Worm (Caenorhabditis elegans) whole organism, mixed stage, embryonic: ENCODE results near the gene srx-16.

Experiments
- M03D4.4 ChIP-seq: sonication (generic microtip); optimal IDR thresholded peaks from 2 replicates; lab custom pipeline; 2017; ENCODE audit warnings: mild to moderate bottlenecking, missing genetic modification characterization, missing compliant biosample characterization
- bed-3 ChIP-seq: fragments of 200-800 bp; sonication (Bioruptor generic); optimal IDR thresholded peaks from 3 replicates; lab custom pipeline; 2018; ENCODE audit warnings: mild to moderate bottlenecking, missing genetic modification characterization, moderate library complexity, missing compliant biosample characterization
- ceh-39 ChIP-seq: fragments of 150-350 bp; optimal IDR thresholded peaks from 2 replicates; lab custom pipeline; 2014; ENCODE audit warnings: missing biosample characterization, missing genetic modification characterization
- ceh-83 ChIP-seq: fragments of 200-800 bp; sonication (Bioruptor generic); optimal IDR thresholded peaks from 2 replicates; lab custom pipeline; 2018; ENCODE audit warnings: mild to moderate bottlenecking, missing genetic modification characterization, missing compliant biosample characterization
- ces-1 ChIP-seq: fragments of 150-350 bp; optimal IDR thresholded peaks from 2 replicates; lab custom pipeline; 2014; ENCODE audit warnings: missing biosample characterization, missing genetic modification reagents, missing genetic modification characterization
- cnd-1 ChIP-seq: fragments of 200-800 bp; sonication (Bioruptor generic); optimal IDR thresholded peaks from 2 replicates; lab custom pipeline; 2018; ENCODE audit warnings: mild to moderate bottlenecking, missing genetic modification characterization, missing compliant biosample characterization
- drap-1 ChIP-seq: fragments of 200-800 bp; sonication (Bioruptor generic); optimal IDR thresholded peaks from 3 replicates; lab custom pipeline; 2018; ENCODE audit warnings: mild to moderate bottlenecking, missing genetic modification characterization, missing compliant biosample characterization
- elt-1 ChIP-seq: sonication (generic microtip); optimal IDR thresholded peaks from 2 replicates; lab custom pipeline; 2017; ENCODE audit warnings: missing genetic modification characterization, mild to moderate bottlenecking, missing compliant biosample characterization, antibody characterized with exemption, moderate library complexity, borderline replicate concordance; ENCODE audit not compliant: insufficient read depth
- flh-1 ChIP-seq: fragments of 200-800 bp; sonication (Bioruptor generic); optimal IDR thresholded peaks from 2 replicates; lab custom pipeline; 2018; ENCODE audit warnings: mild to moderate bottlenecking, missing genetic modification characterization, moderate library complexity, missing compliant biosample characterization
- ham-2 ChIP-seq: fragments of 200-800 bp; sonication (Bioruptor generic); optimal IDR thresholded peaks from 2 replicates; lab custom pipeline; 2018; ENCODE audit warnings: mild to moderate bottlenecking, missing genetic modification characterization, missing compliant biosample characterization
- lin-13 ChIP-seq: fragments of 150-350 bp; optimal IDR thresholded peaks from 2 replicates; lab custom pipeline; 2014; ENCODE audit warnings: missing biosample characterization, missing genetic modification characterization
- lin-32 ChIP-seq: fragments of 200-800 bp; sonication (Bioruptor generic); optimal IDR thresholded peaks from 2 replicates; lab custom pipeline; 2018; ENCODE audit warnings: mild to moderate bottlenecking, missing genetic modification characterization, missing compliant biosample characterization
- lsy-2 ChIP-seq: fragments of 150-350 bp; optimal IDR thresholded peaks from 2 replicates; lab custom pipeline; 2014; ENCODE audit warnings: missing biosample characterization, missing genetic modification characterization
- mab-5 ChIP-seq: fragments of 150-350 bp; optimal IDR thresholded peaks from 2 replicates; lab custom pipeline; 2014; ENCODE audit warnings: missing biosample characterization, missing genetic modification characterization
- mep-1 ChIP-seq: fragments of 150-350 bp; optimal IDR thresholded peaks from 2 replicates; lab custom pipeline; 2017; ENCODE audit warnings: missing biosample characterization, missing genetic modification reagents, missing genetic modification characterization, inconsistent platforms
- mls-2 ChIP-seq: sonication (generic microtip); optimal IDR thresholded peaks from 2 replicates; lab custom pipeline; 2016; ENCODE audit warnings: mild to moderate bottlenecking, missing genetic modification characterization, moderate library complexity, missing compliant biosample characterization
- nhr-12 ChIP-seq: fragments of 150-350 bp; optimal IDR thresholded peaks from 2 replicates; lab custom pipeline; 2014; ENCODE audit warnings: missing biosample characterization, missing genetic modification characterization
- nhr-2 ChIP-seq: fragments of 150-350 bp; optimal IDR thresholded peaks from 2 replicates; lab custom pipeline; 2014; ENCODE audit warnings: missing biosample characterization, missing genetic modification characterization
- nhr-237 ChIP-seq: fragments of 150-350 bp; optimal IDR thresholded peaks from 2 replicates; lab custom pipeline; 2014; ENCODE audit warnings: missing biosample characterization, missing genetic modification characterization
- nhr-28 ChIP-seq: fragments of 150-350 bp; optimal IDR thresholded peaks from 2 replicates; lab custom pipeline; 2014; ENCODE audit warnings: missing biosample characterization, missing genetic modification characterization
- nhr-76 ChIP-seq: sonication (generic microtip); optimal IDR thresholded peaks from 2 replicates; lab custom pipeline; 2017; ENCODE audit warnings: missing biosample characterization, missing genetic modification characterization
- pha-4 ChIP-seq: fragments of 150-350 bp; optimal IDR thresholded peaks from 2 replicates; lab custom pipeline; 2018; ENCODE audit warnings: missing biosample characterization, missing genetic modification reagents, missing genetic modification characterization
- sem-2 ChIP-seq: fragments of 200-800 bp; sonication (Bioruptor generic); optimal IDR thresholded peaks from 2 replicates; lab custom pipeline; 2018; ENCODE audit warnings: mild to moderate bottlenecking, missing genetic modification characterization, missing compliant biosample characterization
- snpc-4 ChIP-seq: fragments of 150-350 bp; optimal IDR thresholded peaks from 2 replicates; lab custom pipeline; 2014; ENCODE audit warnings: missing biosample characterization, missing genetic modification characterization
- sptf-1 ChIP-seq: sonication (generic microtip); optimal IDR thresholded peaks from 2 replicates; lab custom pipeline; 2017; ENCODE audit warnings: mild to moderate bottlenecking, missing genetic modification characterization, moderate library complexity, missing compliant biosample characterization
- tbx-8 ChIP-seq: fragments of 200-800 bp; sonication (Bioruptor generic); optimal IDR thresholded peaks from 2 replicates; lab custom pipeline; 2018; ENCODE audit warnings: mild to moderate bottlenecking, missing genetic modification characterization, moderate library complexity, missing compliant biosample characterization
- unc-39 ChIP-seq: fragments of 150-350 bp; optimal IDR thresholded peaks from 2 replicates; lab custom pipeline; 2014; ENCODE audit warnings: missing biosample characterization, missing genetic modification characterization
- unc-62 ChIP-seq: fragments of 150-350 bp; optimal IDR thresholded peaks from 2 replicates; lab custom pipeline; 2014; ENCODE audit warnings: missing biosample characterization, missing genetic modification reagents, missing genetic modification characterization
- ztf-11 ChIP-seq: fragments of 150-350 bp; optimal IDR thresholded peaks from 2 replicates; lab custom pipeline; 2014; ENCODE audit warnings: missing biosample characterization, missing genetic modification characterization

The srx-16 gene

ce11 chrV:6947442-6947841 lies 28.7 kb upstream of the srx-16 start, which contains the start of gene Y57E12B.4:
Gene Y57E12B.4, minus strand, starts transcription at chrV:6947542.
- TF ChIP-seq unc-39 (tag; lab: Kevin White, UChicago): no peak
- no peak for TF ChIP-seq lin-32 (GFP tag; lab: Kevin White, UChicago)
- TF ChIP-seq M03D4.4 (tag; lab: Kevin White, UChicago): no peak
- no peak for TF ChIP-seq unc-62 (GFP tag; lab: Kevin White, UChicago)
- TF ChIP-seq ham-2 (GFP tag; lab: Kevin White, UChicago): no peak
- no peak for TF ChIP-seq cnd-1 (tag; lab: Kevin White, UChicago)
- TF ChIP-seq nhr-2 (tag; lab: Kevin White, UChicago): no peak
- TF ChIP-seq nhr-76 (tag; lab: Kevin White, UChicago): no peak
- no peak for TF ChIP-seq lin-13
- TF ChIP-seq ztf-11 (tag; lab: Kevin White, UChicago): no peak
- no peak for TF ChIP-seq nhr-12 (tag; lab: Kevin White, UChicago)
- no peak for TF ChIP-seq nhr-28 (tag; lab: Kevin White, UChicago)
- no peak for TF ChIP-seq nhr-237 (tag; lab: Kevin White, UChicago)
- TF ChIP-seq lsy-2 (tag; lab: Kevin White, UChicago): no peak

ce11 chrV:6948225-6948624 lies 27.9 kb upstream of the srx-16 start, which contains the start of gene Y57E12B.1:
Gene Y57E12B.1, plus strand, starts transcription at chrV:6948525.
- no peak for TF ChIP-seq ceh-39 (tag; lab: Kevin White, UChicago)
- no peak for TF ChIP-seq sptf-1 (tag; lab: Kevin White, UChicago)
- TF ChIP-seq ztf-11 (tag; lab: Kevin White, UChicago): no peak
- TF ChIP-seq ces-1: no peak
- no peak for TF ChIP-seq nhr-237 (tag; lab: Kevin White, UChicago)
- no peak for TF ChIP-seq mep-1 (tag; lab: Kevin White, UChicago)
- no peak for TF ChIP-seq unc-62 (GFP tag; lab: Kevin White, UChicago)
- no peak for TF ChIP-seq flh-1 (GFP tag; lab: Kevin White, UChicago)
- TF ChIP-seq, all 35 proteins: peak for 0

ce11 chrV:6949770-6950169 lies 26.4 kb upstream of the srx-16 start, which contains the start of gene Y57E12B.11:
Gene Y57E12B.11, minus strand, starts transcription at chrV:6949870.
- no peak for TF ChIP-seq unc-39 (tag; lab: Kevin White, UChicago)
- TF ChIP-seq ceh-83 (GFP tag; lab: Kevin White, UChicago): no peak
- no peak for TF ChIP-seq mab-5 (tag; lab: Kevin White, UChicago)
- TF ChIP-seq snpc-4 (tag; lab: Kevin White, UChicago): no peak
- TF ChIP-seq pha-4 (tag; lab: Kevin White, UChicago): no peak
- no peak for TF ChIP-seq mls-2 (tag; lab: Kevin White, UChicago)
- no peak for TF ChIP-seq nhr-237 (tag; lab: Kevin White, UChicago)
- TF ChIP-seq lsy-2 (tag; lab: Kevin White, UChicago): no peak
- no peak for TF ChIP-seq sptf-1 (tag; lab: Kevin White, UChicago)

- TF ChIP-seq nhr-76 (tag; lab: Kevin White, UChicago): no peak
- no peak for TF ChIP-seq mep-1 (tag; lab: Kevin White, UChicago)
- TF ChIP-seq lsy-2 (tag; lab: Kevin White, UChicago): no peak
- no peak for TF ChIP-seq sptf-1 (tag; lab: Kevin White, UChicago)
- no peak for TF ChIP-seq snpc-4 (tag; lab: Kevin White, UChicago)
- no peak for TF ChIP-seq ham-2 (GFP tag; lab: Kevin White, UChicago)
- TF ChIP-seq pha-4 (tag; lab: Kevin White, UChicago): no peak
- no peak for TF ChIP-seq nhr-237 (tag; lab: Kevin White, UChicago)
- TF ChIP-seq drap-1: no peak
- TF ChIP-seq elt-1 (tag; lab: Kevin White, UChicago): no peak
- TF ChIP-seq sem-2 (GFP tag; lab: Kevin White, UChicago): no peak
- no peak for TF ChIP-seq mls-2 (tag; lab: Kevin White, UChicago)
- no peak for TF ChIP-seq ceh-39 (tag; lab: Kevin White, UChicago)
Observed at ce11 chrV:6951306-6951705, 24.8 kb upstream of the srx-16 start, which contains the start of gene T07H8.11. Gene T07H8.11, minus strand, starts transcription at chrV:6951406.

DNA sequence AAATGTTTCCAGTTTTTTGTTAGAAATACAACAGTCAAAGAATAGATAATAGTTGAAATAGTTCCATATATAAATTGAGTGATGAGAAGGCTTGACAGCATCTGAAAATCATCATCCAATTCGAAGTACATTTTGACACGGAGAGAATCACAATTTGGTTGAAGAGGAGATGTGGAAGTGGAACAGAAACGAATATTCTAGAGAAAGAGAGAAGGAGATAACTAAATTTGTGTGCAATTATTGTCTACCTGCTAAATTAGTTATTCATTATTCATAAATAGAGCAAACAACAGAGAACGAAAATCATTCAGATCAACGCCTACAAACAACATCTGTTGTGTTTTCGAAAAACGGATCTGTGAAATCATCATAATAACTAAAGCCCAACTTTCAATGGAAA lies 22.4 kb upstream of the srx-16 start, which contains the start of gene srg-31:
srg-31 (minus strand) TSS at position 101 of the 400 bp plus-strand sequence.
- TF ChIP-seq elt-1 (tag; lab: Kevin White, UChicago): no peak
- no peak for TF ChIP-seq ceh-83 (GFP tag; lab: Kevin White, UChicago)
- TF ChIP-seq bed-3 (GFP tag; lab: Kevin White, UChicago): no peak
- TF ChIP-seq lin-32 (GFP tag; lab: Kevin White, UChicago): no peak
- no peak for TF ChIP-seq lin-13
- TF ChIP-seq snpc-4 (tag; lab: Kevin White, UChicago): no peak
- no peak for TF ChIP-seq unc-39 (tag; lab: Kevin White, UChicago)
- TF ChIP-seq cnd-1 (tag; lab: Kevin White, UChicago): no peak
- TF ChIP-seq M03D4.4 (tag; lab: Kevin White, UChicago): no peak
- no peak for TF ChIP-seq drap-1
- TF ChIP-seq mls-2 (tag; lab: Kevin White, UChicago): no peak
- no peak for TF ChIP-seq sptf-1 (tag; lab: Kevin White, UChicago)
- no peak for TF ChIP-seq ceh-39 (tag; lab: Kevin White, UChicago)
- TF ChIP-seq tbx-8: no peak
- TF ChIP-seq ztf-11 (tag; lab: Kevin White, UChicago): no peak
- TF ChIP-seq sem-2 (GFP tag; lab: Kevin White, UChicago): no peak
- no peak for TF ChIP-seq nhr-12 (tag; lab: Kevin White, UChicago)
- no peak for TF ChIP-seq lsy-2 (tag; lab: Kevin White, UChicago)
